Fruit fly (Drosophila melanogaster): ENCODE measurements around the gene CG4594.

The CG4594 gene

DNA sequence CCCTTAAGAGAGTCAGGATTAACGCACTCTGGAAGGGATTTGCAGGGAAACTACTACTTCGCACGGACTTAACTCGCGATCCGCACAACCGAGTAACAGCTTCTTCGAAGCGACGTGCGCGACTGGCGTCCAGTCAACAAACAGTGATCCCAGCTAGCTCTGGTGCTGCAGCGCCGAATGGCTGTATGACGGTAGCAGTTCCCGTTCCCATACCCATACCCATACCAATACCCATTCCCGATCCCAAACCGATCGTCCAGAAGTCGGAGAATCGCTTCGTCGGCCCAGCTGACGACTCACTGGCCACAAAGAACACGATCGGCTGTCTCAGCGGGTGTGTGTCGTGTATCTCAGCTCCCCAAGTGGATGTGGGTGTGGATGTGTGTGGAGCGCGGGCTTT, 27.3 kb downstream of the CG4594 start, which contains the start of gene CG5853:
CG5853 (minus strand) TSS at position 384 of the 400 bp plus-strand sequence.
- TF ChIP-seq CTCF (optimal IDR thresholded peaks at IDR 0.05) (no peak), CG8478 (optimal IDR thresholded peaks at IDR 0.05) (no peak)

DNA sequence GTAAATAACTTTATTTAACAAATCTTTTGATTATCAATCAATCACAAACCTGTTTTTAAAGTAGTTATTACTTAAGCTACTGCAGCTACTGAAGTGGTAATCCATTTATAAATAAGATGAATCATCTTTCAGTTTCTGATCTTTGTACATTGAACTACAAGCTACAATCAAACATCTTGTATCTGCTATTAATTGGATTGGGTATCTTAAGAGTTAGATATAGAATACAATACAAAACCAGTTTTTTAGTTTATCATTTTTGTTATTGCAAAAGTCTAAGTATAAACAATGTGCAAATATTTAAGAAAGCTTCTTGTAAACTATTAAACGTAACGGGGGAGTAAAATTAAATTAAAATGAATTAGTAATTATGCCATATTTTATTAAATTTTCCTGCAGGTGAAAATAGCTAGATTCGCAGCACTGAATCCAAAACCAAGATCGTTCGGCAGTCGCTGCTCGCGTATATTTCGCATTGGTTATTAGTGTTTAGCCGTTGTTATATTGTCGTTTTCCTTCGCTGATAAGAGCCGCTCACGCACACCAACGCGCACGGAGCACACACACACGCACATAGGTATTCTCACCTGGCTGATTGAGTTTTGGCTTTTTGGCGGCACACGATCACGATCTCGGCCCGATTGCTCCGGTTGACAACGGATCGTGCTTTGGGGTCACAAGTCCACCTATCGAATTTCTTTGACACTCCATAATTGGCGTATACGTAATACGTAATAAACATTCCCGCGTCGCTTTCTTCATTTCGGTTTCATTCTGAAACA, 28.0 kb downstream of the CG4594 start:
- no peak for TF ChIP-seq CG8478 (optimal IDR thresholded peaks at IDR 0.05)
- TF ChIP-seq CTCF (optimal IDR thresholded peaks at IDR 0.05) = no peak

DNA sequence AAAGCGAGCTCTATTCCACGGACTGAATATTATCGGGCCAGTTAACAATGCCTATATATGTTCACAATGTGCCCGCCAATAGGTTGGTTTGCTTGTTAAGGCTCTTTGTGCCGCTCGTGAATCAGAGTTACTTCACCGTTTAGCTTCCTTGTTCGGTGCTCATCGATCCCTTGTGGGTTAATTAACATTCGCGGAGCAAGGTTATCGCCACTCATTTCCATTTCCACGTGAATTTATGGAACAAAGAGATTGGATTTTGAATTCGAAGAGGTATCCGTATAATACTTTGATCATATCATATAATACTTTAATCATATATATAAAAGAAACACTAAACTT, 28.5 kb downstream of the CG4594 start:
- TF ChIP-seq CTCF (optimal IDR thresholded peaks at IDR 0.05) = no peak
- TF ChIP-seq CG8478 (optimal IDR thresholded peaks at IDR 0.05) = no peak

DNA sequence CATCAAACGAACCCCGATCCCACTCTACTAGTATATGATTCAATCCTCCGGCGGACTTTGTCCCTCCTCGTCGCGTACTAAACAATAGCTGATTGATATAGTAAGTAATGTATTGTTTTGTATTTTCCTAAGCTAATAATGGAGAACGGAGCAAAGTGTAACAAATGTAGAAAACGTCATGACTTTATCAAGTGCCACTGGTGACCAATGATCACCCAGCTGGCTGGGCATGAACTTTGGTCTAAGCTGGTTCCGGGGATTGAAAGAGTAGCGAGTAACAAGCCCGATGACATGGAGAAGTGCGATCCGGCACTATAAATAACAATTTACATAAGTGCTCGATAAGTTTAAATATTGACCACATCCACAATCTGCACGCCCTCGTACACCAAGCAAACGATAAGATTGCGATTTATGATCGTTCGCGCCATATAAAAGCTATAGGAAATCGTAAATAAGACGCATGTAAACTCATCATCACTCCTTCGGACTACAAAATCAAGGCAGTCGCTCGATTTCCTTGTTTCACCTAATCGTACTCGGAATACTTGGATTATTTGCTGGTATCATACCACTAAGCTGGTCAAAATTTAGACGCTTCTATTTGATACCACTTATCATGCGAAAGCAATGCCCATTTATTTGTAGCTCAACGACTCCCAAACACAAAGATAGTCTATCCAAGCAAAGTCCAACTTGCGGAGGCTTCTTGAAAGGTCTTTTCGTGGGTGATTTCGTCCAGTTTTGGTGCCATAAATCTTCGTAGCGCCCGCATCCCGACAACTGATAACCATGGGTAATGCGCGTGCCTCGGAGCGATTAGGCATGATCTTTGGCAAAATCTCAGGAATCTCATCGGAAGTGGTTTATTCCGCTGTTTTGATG, 29.5 kb downstream of the CG4594 start:
- TF ChIP-seq CTCF (optimal IDR thresholded peaks at IDR 0.05) = no peak
- no peak for TF ChIP-seq CG8478 (optimal IDR thresholded peaks at IDR 0.05)

DNA sequence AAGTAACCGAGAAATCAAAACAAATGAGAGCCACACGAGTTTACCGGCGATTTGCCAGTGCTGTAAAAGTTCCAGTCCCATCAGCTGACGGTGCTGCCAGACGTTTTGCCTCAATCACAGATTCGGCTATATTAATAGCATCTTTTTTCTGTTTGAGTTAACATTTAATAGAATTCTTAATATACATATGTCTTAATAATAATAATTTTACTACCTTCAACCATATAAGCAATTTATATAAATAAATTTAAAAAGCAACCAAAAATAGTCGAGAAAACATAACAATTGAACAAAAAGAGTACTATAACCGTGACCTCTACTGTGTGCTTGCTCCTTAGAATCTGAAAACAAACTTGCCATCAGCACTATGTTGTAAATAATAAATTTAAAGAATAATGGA, 34.2 kb downstream of the CG4594 start, which contains the start of the genes CG13126 and CG4709:
CG13126 (minus strand) TSS at position 63 of the 400 bp plus-strand sequence.
CG4709 (plus strand) TSS at position 207 of the 400 bp plus-strand sequence.
- TF ChIP-seq CG8478 (optimal IDR thresholded peaks at IDR 0.05) (no peak), CTCF (optimal IDR thresholded peaks at IDR 0.05) (no peak)

DNA sequence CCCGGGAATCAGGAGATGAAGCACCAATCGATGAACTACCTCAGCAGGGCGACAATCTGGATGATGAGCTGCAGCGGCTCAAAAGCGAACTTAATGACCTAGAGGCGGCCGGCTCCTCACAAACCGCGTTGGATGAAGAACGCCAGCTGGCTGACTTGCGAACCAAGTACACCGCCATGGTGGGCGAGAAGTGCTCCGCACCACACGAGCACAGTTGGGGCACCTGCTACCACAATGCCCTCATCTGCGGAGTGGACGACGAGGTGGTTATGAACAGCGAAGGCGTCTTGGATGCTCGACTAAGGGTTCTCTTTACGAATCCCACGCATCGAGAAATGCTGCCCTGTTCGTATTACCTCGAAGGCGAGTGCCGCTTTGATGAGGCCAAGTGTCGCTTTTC, 34.7 kb downstream of the CG4594 start:
- TF ChIP-seq CG8478 (optimal IDR thresholded peaks at IDR 0.05) (no peak), CTCF (optimal IDR thresholded peaks at IDR 0.05) (no peak)

DNA sequence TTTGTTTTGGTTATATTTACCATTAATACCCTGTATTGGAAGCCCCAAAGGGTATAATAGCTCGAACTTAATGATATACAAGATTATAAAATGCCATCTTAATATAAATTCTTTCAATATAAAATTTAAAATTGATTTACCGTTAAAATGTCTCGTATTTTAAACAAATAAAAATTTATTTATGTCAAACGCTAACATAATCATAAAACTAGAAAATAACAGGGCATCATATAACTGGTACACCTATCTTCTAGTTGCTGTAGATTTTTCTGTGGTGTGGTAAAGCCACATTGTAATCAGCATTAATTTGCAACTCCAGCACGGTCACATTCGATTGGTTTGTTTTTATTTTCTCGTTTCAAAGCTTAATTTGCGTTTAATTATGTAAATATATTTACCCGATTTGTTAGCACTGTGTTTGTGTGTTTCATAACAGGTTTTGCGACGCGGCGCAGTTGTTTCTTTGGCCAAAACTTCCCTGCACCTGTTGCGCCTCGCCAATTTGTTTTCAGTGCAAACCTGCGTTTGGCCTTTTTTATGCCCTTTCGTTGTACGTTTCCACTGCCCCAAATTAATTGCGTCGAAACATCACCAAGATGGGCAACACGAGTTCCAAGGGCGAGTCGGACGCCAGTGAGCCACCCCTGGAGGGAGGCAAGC, 37.2 kb downstream of the CG4594 start, which contains the start of the genes CG4658 and CG5846:
CG4658 (plus strand) TSS at position 140 of the 660 bp plus-strand sequence.
CG5846 (minus strand) TSS at position 245 of the 660 bp plus-strand sequence.
- no peak for TF ChIP-seq CTCF (optimal IDR thresholded peaks at IDR 0.05)
- no peak for TF ChIP-seq CG8478 (optimal IDR thresholded peaks at IDR 0.05)

DNA sequence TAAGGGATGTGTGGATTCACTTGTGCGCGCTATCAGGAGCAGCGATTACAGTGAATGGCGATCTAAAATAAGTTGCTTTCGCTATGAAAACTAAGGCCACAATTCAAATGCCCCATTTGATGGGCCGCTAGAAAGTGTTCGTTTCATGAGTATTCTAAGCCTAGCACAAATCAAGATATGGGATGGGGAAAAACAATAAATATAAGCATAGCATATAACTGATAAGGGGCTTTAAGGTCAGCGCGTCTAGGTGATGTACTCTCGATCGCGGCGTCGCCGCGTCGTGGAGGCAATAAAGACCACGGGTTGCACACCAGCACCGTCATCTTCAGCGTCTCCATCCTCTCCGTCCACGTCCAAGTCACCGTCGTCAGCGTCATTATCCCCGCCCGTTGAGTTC, 40.8 kb downstream of the CG4594 start:
- TF ChIP-seq CG8478 (optimal IDR thresholded peaks at IDR 0.05) (no peak), CTCF (optimal IDR thresholded peaks at IDR 0.05) (no peak)

DNA sequence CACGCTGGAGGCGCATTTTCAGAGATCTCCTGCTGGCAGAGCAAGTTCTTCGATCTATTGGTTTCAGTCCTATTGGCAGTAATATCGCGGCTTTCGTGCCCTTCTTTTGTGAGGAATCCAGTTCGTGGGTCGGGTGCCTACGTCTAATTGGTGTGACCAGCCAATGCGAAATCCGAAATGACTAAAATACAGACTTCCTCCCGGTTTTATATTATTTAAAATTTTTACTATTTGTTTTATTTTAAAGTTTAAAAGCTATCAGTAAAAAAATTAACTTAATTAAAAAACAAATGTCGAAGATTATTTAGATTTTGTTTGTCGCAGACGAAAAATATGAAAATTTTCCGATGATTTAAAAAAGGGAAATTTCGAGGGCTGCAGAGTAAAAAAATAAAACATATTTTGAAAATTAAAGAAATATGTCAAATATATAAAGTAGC, 43.7 kb downstream of the CG4594 start, which contains the start of gene CG5850:
CG5850 (minus strand) TSS at position 347 of the 440 bp plus-strand sequence.
- TF ChIP-seq CG8478 (optimal IDR thresholded peaks at IDR 0.05) (no peak), CTCF (optimal IDR thresholded peaks at IDR 0.05) (no peak)

DNA sequence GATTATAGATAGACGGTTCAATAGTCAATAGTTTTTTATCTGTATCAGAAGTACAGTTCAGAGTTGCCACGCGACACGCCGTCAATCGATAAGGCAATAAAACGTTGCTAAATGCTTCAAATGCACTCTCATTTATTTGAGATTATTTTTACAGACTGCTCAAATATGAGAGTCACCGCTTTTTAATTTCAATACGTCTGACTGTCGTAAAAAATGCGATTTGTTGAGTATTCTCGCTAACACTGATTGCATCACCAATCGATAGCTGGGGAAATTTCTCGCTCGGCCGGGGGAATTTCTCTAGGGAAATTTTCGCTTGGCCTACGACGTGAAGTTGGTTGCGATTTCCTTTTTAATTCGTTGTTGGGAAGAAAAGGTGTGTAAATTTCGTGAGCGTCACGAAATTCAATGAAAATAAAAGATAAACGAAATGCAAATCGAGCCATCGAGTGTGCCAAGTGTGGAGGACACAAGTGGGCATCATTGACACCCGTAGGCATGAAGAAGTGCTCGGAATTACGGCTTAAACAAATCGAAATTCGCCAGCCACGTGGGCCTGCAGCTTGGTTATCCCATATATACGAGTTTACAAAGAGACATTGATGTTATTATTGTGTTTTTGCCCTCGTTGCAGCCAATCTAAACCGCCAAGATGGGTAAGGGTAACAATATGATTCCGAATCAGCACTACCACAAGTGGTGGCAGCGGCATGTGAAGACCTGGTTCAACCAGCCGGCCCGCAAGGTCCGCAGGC, 47.2 kb downstream of the CG4594 start, which contains the start of the genes Dref and RpL13:
Dref (minus strand) TSS at position 247 of the 755 bp plus-strand sequence.
RpL13 (plus strand) TSS at position 331 of the 755 bp plus-strand sequence.
- no peak for TF ChIP-seq CTCF (optimal IDR thresholded peaks at IDR 0.05)

DNA sequence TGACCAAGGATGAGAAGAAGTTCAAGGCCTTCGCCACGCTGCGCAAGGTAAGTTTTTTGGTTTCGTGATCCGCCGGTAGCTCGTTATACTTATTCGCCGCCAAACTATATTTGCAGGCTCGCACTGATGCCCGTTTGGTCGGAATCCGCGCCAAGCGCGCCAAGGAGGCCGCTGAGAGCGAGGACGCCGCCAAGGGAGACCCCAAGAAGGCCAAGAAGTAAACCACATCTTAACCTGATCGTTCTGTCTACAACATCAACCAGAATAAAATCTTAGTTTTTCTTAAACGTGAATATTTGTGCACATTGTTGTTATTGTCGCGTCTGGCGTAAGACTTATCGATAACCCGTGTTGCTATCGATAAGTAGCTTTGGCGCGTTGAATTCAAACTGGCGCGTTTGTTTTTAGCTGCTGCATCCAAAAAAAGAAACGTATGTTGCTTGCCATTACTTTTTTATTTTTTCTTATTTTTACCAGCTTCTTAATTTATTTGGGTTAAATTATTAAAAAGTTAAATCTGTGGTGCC, 48.3 kb downstream of the CG4594 start:
- no peak for TF ChIP-seq CG8478 (optimal IDR thresholded peaks at IDR 0.05)
- no peak for TF ChIP-seq CTCF (optimal IDR thresholded peaks at IDR 0.05)

Measured in S2 (cell line).